Fruit fly (Drosophila melanogaster) whole organism, embryonic: Measurements from ENCODE around the gene deltaCOP.

Experiments
- BEAF-32 ChIP-seq: fragments of 200-800 bp; sonication (Bioruptor generic); optimal IDR thresholded peaks from 3 replicates; lab custom pipeline; 2017; ENCODE audit warnings: missing biosample characterization, missing genetic modification characterization, mild to moderate bottlenecking, moderate library complexity, missing genetic modification reagents
- Blimp-1 ChIP-seq: fragments of 200-800 bp; sonication (Bioruptor generic); optimal IDR thresholded peaks from 3 replicates; lab custom pipeline; 2018; ENCODE audit warnings: missing biosample characterization, missing genetic modification characterization, mild to moderate bottlenecking, moderate library complexity, missing genetic modification reagents
- CG10431 ChIP-seq: fragments of 200-800 bp; sonication (Bioruptor generic); optimal IDR thresholded peaks from 3 replicates; lab custom pipeline; 2018; ENCODE audit warnings: missing biosample characterization, mild to moderate bottlenecking, missing genetic modification characterization
- CG12744 ChIP-seq: fragments of 200-800 bp; sonication (Bioruptor generic); optimal IDR thresholded peaks from 2 replicates; lab custom pipeline; 2016; ENCODE audit warnings: missing biosample characterization, missing genetic modification characterization
- CG12942 ChIP-seq: fragments of 200-800 bp; sonication (Bioruptor generic); optimal IDR thresholded peaks from 3 replicates; lab custom pipeline; 2016; ENCODE audit warnings: missing biosample characterization, missing genetic modification characterization
- CG13296 ChIP-seq: fragments of 200-800 bp; sonication (Bioruptor generic); optimal IDR thresholded peaks from 3 replicates; lab custom pipeline; 2018; ENCODE audit warnings: missing biosample characterization, mild to moderate bottlenecking, missing genetic modification characterization
- CG13424 ChIP-seq: fragments of 200-800 bp; sonication (Bioruptor generic); optimal IDR thresholded peaks from 2 replicates; lab custom pipeline; 2019; ENCODE audit warnings: missing biosample characterization, mild to moderate bottlenecking, missing genetic modification characterization, moderate library complexity
- CG17829 ChIP-seq: fragments of 200-800 bp; optimal IDR thresholded peaks from 2 replicates; lab custom pipeline; 2019; ENCODE audit warnings: missing biosample characterization, mild to moderate bottlenecking, missing genetic modification characterization, moderate library complexity
- CG2129 ChIP-seq: fragments of 200-800 bp; sonication (Bioruptor generic); IDR thresholded peaks from 2 replicates; pipeline ENCODE4 v1.3.6; 2022; ENCODE audit warnings: missing biosample characterization, missing genetic modification characterization; ENCODE audit not compliant: partially characterized antibody
- CG31365 ChIP-seq: fragments of 200-800 bp; sonication (Bioruptor generic); optimal IDR thresholded peaks from 2 replicates; lab custom pipeline; 2018; ENCODE audit warnings: missing biosample characterization, mild to moderate bottlenecking, missing genetic modification characterization
- CG3163 ChIP-seq: fragments of 200-800 bp; sonication (Bioruptor generic); optimal IDR thresholded peaks from 3 replicates; lab custom pipeline; 2016; ENCODE audit warnings: missing biosample characterization, missing genetic modification characterization
- CG3281 ChIP-seq: fragments of 200-800 bp; sonication (Bioruptor generic); optimal IDR thresholded peaks from 3 replicates; lab custom pipeline; 2017; ENCODE audit warnings: missing biosample characterization, mild to moderate bottlenecking, missing genetic modification characterization
- CG5180 ChIP-seq: fragments of 200-800 bp; sonication (Bioruptor generic); optimal IDR thresholded peaks from 3 replicates; lab custom pipeline; 2017; ENCODE audit warnings: missing biosample characterization, missing genetic modification characterization, mild to moderate bottlenecking, moderate library complexity, missing genetic modification reagents
- CG6254 ChIP-seq: fragments of 200-800 bp; sonication (Bioruptor generic); optimal IDR thresholded peaks from 3 replicates; lab custom pipeline; 2017; ENCODE audit warnings: mild to moderate bottlenecking, missing biosample characterization, missing genetic modification reagents, missing genetic modification characterization
- CG7987 ChIP-seq: fragments of 200-800 bp; sonication (Bioruptor generic); optimal IDR thresholded peaks from 2 replicates; lab custom pipeline; 2018; ENCODE audit warnings: missing biosample characterization, mild to moderate bottlenecking, missing genetic modification characterization, moderate library complexity
- CG8089 ChIP-seq: fragments of 200-800 bp; sonication (Bioruptor generic); optimal IDR thresholded peaks from 3 replicates; lab custom pipeline; 2016; ENCODE audit warnings: missing biosample characterization, missing genetic modification characterization
- Dek ChIP-seq: fragments of 200-800 bp; sonication (Bioruptor generic); optimal IDR thresholded peaks from 3 replicates; lab custom pipeline; 2019; ENCODE audit warnings: missing biosample characterization, mild to moderate bottlenecking, missing genetic modification characterization, moderate library complexity
- Ets65A ChIP-seq: fragments of 200-800 bp; sonication (Bioruptor generic); peaks from one replicate; lab custom pipeline; 2016; ENCODE audit warnings: missing biosample characterization, missing genetic modification characterization
- HmgD ChIP-seq: fragments of 200-800 bp; sonication (Bioruptor generic); optimal IDR thresholded peaks from 3 replicates; lab custom pipeline; 2016; ENCODE audit warnings: missing biosample characterization, missing genetic modification characterization
- Kr ChIP-seq: fragments of 200-800 bp; sonication (Bioruptor generic); optimal IDR thresholded peaks from 2 replicates; lab custom pipeline; 2017; ENCODE audit warnings: missing biosample characterization, mild to moderate bottlenecking, missing genetic modification characterization
- Mad ChIP-seq: fragments of 200-800 bp; sonication (Bioruptor generic); optimal IDR thresholded peaks from 2 replicates; lab custom pipeline; 2016; ENCODE audit warnings: missing biosample characterization, missing genetic modification characterization
- Pdp1 ChIP-seq, 2 experiments: fragments of 200-800 bp; sonication (Bioruptor generic); optimal IDR thresholded peaks; 3 replicates each; lab custom pipeline; 2016; ENCODE audit warnings: missing biosample characterization in 2 of 2, missing genetic modification characterization in 2 of 2, mild to moderate bottlenecking in 1 of 2, moderate library complexity in 1 of 2
- Rx ChIP-seq: fragments of 200-800 bp; sonication (Bioruptor generic); IDR thresholded peaks from 2 replicates; pipeline ENCODE4 v1.3.6; 2022; ENCODE audit warnings: missing biosample characterization, missing genetic modification characterization
- Vsx1 ChIP-seq: fragments of 200-800 bp; sonication (Bioruptor generic); optimal IDR thresholded peaks from 2 replicates; lab custom pipeline; 2017; ENCODE audit warnings: missing biosample characterization, mild to moderate bottlenecking, missing genetic modification characterization, missing genetic modification reagents
- btn ChIP-seq: fragments of 200-800 bp; sonication (Bioruptor generic); optimal IDR thresholded peaks from 2 replicates; lab custom pipeline; 2016; ENCODE audit warnings: missing biosample characterization, missing genetic modification characterization
- cas ChIP-seq: fragments of 200-800 bp; sonication (Bioruptor generic); IDR thresholded peaks from 2 replicates; pipeline ENCODE4 v1.3.6; 2022; ENCODE audit warnings: missing biosample characterization, missing genetic modification characterization
- chinmo ChIP-seq: fragments of 200-800 bp; sonication (Bioruptor generic); IDR thresholded peaks from 4 replicates; pipeline ENCODE4 v1.3.6; 2022; ENCODE audit warnings: missing biosample characterization, missing genetic modification characterization; ENCODE audit not compliant: partially characterized antibody
- disco-r ChIP-seq: fragments of 200-800 bp; sonication (Bioruptor generic); optimal IDR thresholded peaks from 2 replicates; lab custom pipeline; 2016; ENCODE audit warnings: missing biosample characterization, missing genetic modification characterization
- dm ChIP-seq: fragments of 200-800 bp; sonication (Bioruptor generic); optimal IDR thresholded peaks from 3 replicates; lab custom pipeline; 2016; ENCODE audit warnings: missing biosample characterization, missing genetic modification characterization
- hbn ChIP-seq: fragments of 200-800 bp; sonication (Bioruptor generic); IDR thresholded peaks from 2 replicates; pipeline ENCODE4 v1.3.6; 2022; ENCODE audit warnings: missing biosample characterization, missing genetic modification characterization; ENCODE audit not compliant: partially characterized antibody
- her ChIP-seq: fragments of 200-800 bp; sonication (Bioruptor generic); optimal IDR thresholded peaks from 2 replicates; lab custom pipeline; 2016; ENCODE audit warnings: missing biosample characterization, missing genetic modification characterization
- hth ChIP-seq: fragments of >200 bp; optimal IDR thresholded peaks from 2 replicates; lab custom pipeline; 2017; ENCODE audit warnings: inconsistent platforms
- lmd ChIP-seq: fragments of 200-800 bp; sonication (Bioruptor generic); IDR thresholded peaks from 2 replicates; pipeline ENCODE4 v1.3.6; 2022; ENCODE audit warnings: missing biosample characterization, missing genetic modification characterization
- lola ChIP-seq, 3 experiments: fragments of >200 bp in 2 of 3; fragments of 200-800 bp in 1 of 3; sonication (Bioruptor generic) in 1 of 3; optimal IDR thresholded peaks; 2 replicates each; lab custom pipeline; 2017 to 2019; ENCODE audit warnings: missing biosample characterization in 3 of 3, missing genetic modification characterization in 3 of 3, mild to moderate bottlenecking in 1 of 3, moderate library complexity in 1 of 3
- maf-S ChIP-seq: fragments of 200-800 bp; sonication (Bioruptor generic); optimal IDR thresholded peaks from 2 replicates; lab custom pipeline; 2016; ENCODE audit warnings: missing biosample characterization, missing genetic modification characterization
- pb ChIP-seq: fragments of 200-800 bp; sonication (Bioruptor generic); optimal IDR thresholded peaks from 3 replicates; lab custom pipeline; 2016; ENCODE audit warnings: missing biosample characterization, missing genetic modification characterization
- rib ChIP-seq: fragments of 200-800 bp; sonication (Bioruptor generic); IDR thresholded peaks from 2 replicates; pipeline ENCODE4 v1.3.6; 2022; ENCODE audit warnings: missing biosample characterization, missing genetic modification characterization
- scrt ChIP-seq: fragments of 200-800 bp; sonication (Bioruptor generic); optimal IDR thresholded peaks from 2 replicates; lab custom pipeline; 2018; ENCODE audit warnings: missing biosample characterization, mild to moderate bottlenecking, missing genetic modification characterization, moderate library complexity
- sna ChIP-seq: fragments of 200-800 bp; sonication (Bioruptor generic); IDR thresholded peaks from 2 replicates; pipeline ENCODE4 v1.3.6; 2022; ENCODE audit warnings: missing biosample characterization, missing genetic modification characterization; ENCODE audit not compliant: partially characterized antibody
- tio ChIP-seq: fragments of 200-800 bp; sonication (Bioruptor generic); optimal IDR thresholded peaks from 2 replicates; lab custom pipeline; 2017; ENCODE audit warnings: missing biosample characterization, missing genetic modification characterization, inconsistent platforms
- trem ChIP-seq: fragments of 200-800 bp; optimal IDR thresholded peaks from 3 replicates; lab custom pipeline; 2019; ENCODE audit warnings: missing biosample characterization, mild to moderate bottlenecking, missing genetic modification characterization, moderate library complexity
- ttk ChIP-seq: fragments of 200-800 bp; sonication (Bioruptor generic); IDR thresholded peaks from 2 replicates; pipeline ENCODE4 v2.1.2; 2022; ENCODE audit warnings: missing biosample characterization, missing genetic modification characterization
- vnd ChIP-seq: fragments of 200-800 bp; sonication (Bioruptor generic); IDR thresholded peaks from 3 replicates; pipeline ENCODE4 v1.3.6; 2022; ENCODE audit warnings: missing biosample characterization, missing genetic modification characterization; ENCODE audit not compliant: partially characterized antibody
- wdn ChIP-seq: fragments of 200-800 bp; sonication (Bioruptor generic); IDR thresholded peaks from 2 replicates; pipeline ENCODE4 v1.3.6; 2022; ENCODE audit warnings: missing biosample characterization, missing genetic modification characterization
- z ChIP-seq: fragments of 200-800 bp; sonication (Bioruptor generic); IDR thresholded peaks from 3 replicates; pipeline ENCODE4 v1.3.6; 2022; ENCODE audit warnings: missing biosample characterization, missing genetic modification characterization

Gene deltaCOP

dm6 chrX:1858867-1859266, 2.7 kb downstream of the deltaCOP start, which contains the start of gene Lamtor5 (continued):
- TF ChIP-seq Ets65A (no peak), her (GFP tag; lab: Kevin White, UChicago) (no peak), tio (GFP tag; lab: Kevin White, UChicago) (no peak), ttk (GFP tag; lab: Robert Waterston, UW) (no peak), scrt (GFP tag; lab: Kevin White, UChicago) (no peak), Rx (GFP tag; lab: Robert Waterston, UW) (no peak), maf-S (GFP tag; lab: Kevin White, UChicago) (no peak), chinmo (no peak), trem (tag; lab: Kevin White, UChicago) (peak; percentile 17)

dm6 chrX:1856605-1857004, 5.0 kb downstream of the deltaCOP start:
- TF ChIP-seq CG3163 (GFP tag; lab: Kevin White, UChicago) (no peak), Blimp-1 (GFP tag; lab: Kevin White, UChicago) (peak; percentile 99), CG6254 (GFP tag; lab: Kevin White, UChicago) (no peak), hth (lab: Kevin White, UChicago) (no peak), Mad (GFP tag; lab: Kevin White, UChicago) (no peak), dm (GFP tag; lab: Kevin White, UChicago) (no peak), CG5180 (GFP tag; lab: Kevin White, UChicago) (no peak)

DNA sequence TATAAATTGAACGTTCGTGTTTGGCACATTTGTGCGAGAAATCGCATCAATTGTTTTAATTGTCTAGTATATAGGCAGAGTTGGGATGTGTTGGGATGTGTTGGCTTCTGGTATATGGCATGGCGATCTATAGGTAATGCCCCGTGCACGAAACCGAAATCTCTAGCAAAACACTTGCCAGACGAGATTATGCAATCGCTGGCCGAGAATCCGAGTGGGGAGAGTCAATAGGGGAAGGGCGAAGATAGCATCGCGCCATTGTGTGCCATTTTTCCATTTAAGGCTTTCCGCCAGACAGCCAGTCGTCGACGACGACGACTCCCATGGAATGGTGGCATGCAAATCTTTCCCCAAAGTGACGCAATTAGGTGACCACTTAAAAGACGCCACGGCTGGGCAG, 6.7 kb downstream of the deltaCOP start:
- TF ChIP-seq rib (GFP tag; lab: Robert Waterston, UW) (no peak), CG12942 (GFP tag; lab: Kevin White, UChicago) (no peak), Pdp1 (GFP tag; optimal IDR thresholded peaks at IDR 0.05; lab: Kevin White, UChicago) (peak in 1 of 2 experiments; percentile 65), CG10431 (GFP tag; lab: Kevin White, UChicago) (no peak), Ets65A (peak; percentile 62), CG12744 (GFP tag; lab: Kevin White, UChicago) (no peak), CG13296 (GFP tag; lab: Kevin White, UChicago) (no peak)

- TF ChIP-seq CG3281 (GFP tag; lab: Kevin White, UChicago) = peak; percentile 86
- TF ChIP-seq z (GFP tag; lab: Robert Waterston, UW) = 0 out of 3 replicates have a peak, but pooled peaks have one; percentile 41
- no peak for TF ChIP-seq CG2129
- peak; percentile 82 for TF ChIP-seq Ets65A
- TF ChIP-seq cas (GFP tag; lab: Robert Waterston, UW) = peak; percentile 66; the same call in 1 of the 2 replicates
- no peak for TF ChIP-seq HmgD (GFP tag; lab: Kevin White, UChicago)
- no peak for TF ChIP-seq CG17829 (tag; lab: Kevin White, UChicago)
- TF ChIP-seq sna (GFP tag; lab: Robert Waterston, UW) = no peak
- peak; percentile 41 for TF ChIP-seq CG8089 (GFP tag; lab: Kevin White, UChicago)
- TF ChIP-seq btn (GFP tag; lab: Kevin White, UChicago) = peak; percentile 21
- TF ChIP-seq Vsx1 (GFP tag; lab: Kevin White, UChicago) = peak; percentile 72
- no peak for TF ChIP-seq trem (tag; lab: Kevin White, UChicago)
- peak; percentile 66 for TF ChIP-seq CG31365 (tag; lab: Kevin White, UChicago)
- TF ChIP-seq disco-r (GFP tag; lab: Kevin White, UChicago) = peak; percentile 59
- TF ChIP-seq lola (GFP tag; optimal IDR thresholded peaks at IDR 0.05; lab: Kevin White, UChicago) = no peak
- TF ChIP-seq Dek = peak; percentile 77
- TF ChIP-seq pb (GFP tag; lab: Kevin White, UChicago) = peak; percentile 57
- peak; percentile 86 for TF ChIP-seq CG7987
- no peak for TF ChIP-seq vnd (GFP tag; lab: Robert Waterston, UW)
- peak; percentile 60; the same call in 1 of the 2 replicates for TF ChIP-seq wdn (GFP tag; lab: Robert Waterston, UW)
- TF ChIP-seq BEAF-32 (GFP tag; lab: Kevin White, UChicago) = no peak
- no peak for TF ChIP-seq hbn (GFP tag; lab: Robert Waterston, UW)
- peak; percentile 24 for TF ChIP-seq CG13424
- TF ChIP-seq her (GFP tag; lab: Kevin White, UChicago) = peak; percentile 81
- no peak; the same call in 1 of the 2 replicates for TF ChIP-seq lmd (GFP tag; lab: Robert Waterston, UW)
- no peak for TF ChIP-seq Kr (GFP tag; lab: Kevin White, UChicago)
Observed at dm6 chrX:1854070-1854469, 7.5 kb downstream of the deltaCOP start.
